Fruit fly (Drosophila melanogaster): ENCODE results near the gene CG13073.

The CG13073 gene

DNA sequence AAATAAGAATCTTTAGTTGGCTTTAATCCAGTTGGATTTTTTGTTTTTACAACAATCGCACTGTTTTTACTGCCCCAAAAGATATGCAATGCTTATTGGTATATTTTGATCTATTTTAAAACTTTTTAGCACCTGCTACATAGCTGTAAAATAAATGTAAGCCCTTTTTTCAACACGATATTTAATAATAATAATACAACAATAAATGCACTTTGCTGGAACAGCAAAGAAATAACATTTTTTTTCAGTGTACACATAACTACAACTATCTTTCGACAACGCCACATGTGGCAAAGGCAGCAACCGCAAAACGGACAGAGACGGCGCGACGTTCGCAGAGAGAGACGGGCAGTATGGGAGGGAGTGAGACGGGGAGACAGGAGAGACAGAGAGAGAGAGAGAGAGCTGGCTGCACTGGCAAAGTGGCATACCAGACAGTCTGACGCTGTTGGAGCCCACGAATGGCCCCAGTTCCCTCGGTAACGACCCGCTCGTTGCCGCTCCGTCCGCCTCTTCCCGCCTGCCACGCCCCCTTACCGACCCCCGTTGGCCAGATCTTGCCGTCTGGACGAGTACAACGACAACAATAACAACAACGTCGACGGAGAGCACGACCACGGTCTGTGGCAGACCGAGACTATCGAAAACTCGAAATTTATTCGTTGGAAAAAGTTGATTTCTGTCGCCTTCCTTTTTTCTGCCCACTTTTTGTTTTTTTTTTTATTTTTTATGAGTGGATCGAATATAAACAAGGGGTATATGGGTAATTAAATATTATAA is 5.8 kb downstream of the CG13073 start (continued):
- TF ChIP-seq Hr3 (GFP tag; optimal IDR thresholded peaks at IDR 0.05) (peak; percentile 12), Deaf1 (tag; optimal IDR thresholded peaks at IDR 0.05) (peak; percentile 10), CG10654 (GFP tag; optimal IDR thresholded peaks at IDR 0.05) (no peak), CG8290 (GFP tag; optimal IDR thresholded peaks at IDR 0.05) (no peak), CG8290 (tag; optimal IDR thresholded peaks at IDR 0.05) (peak in 1 of 2 experiments; percentile 40), CG7839 (tag; optimal IDR thresholded peaks at IDR 0.05) (peak; percentile 17), CG15269 (tag; optimal IDR thresholded peaks at IDR 0.05) (no peak), Blimp-1 (GFP tag; optimal IDR thresholded peaks at IDR 0.05) (peak; percentile 15), Sox100B (GFP tag; optimal IDR thresholded peaks at IDR 0.05) (peak; percentile 25), Hr51 (GFP tag; optimal IDR thresholded peaks at IDR 0.05) (peak in 1 of 2 experiments; percentile 20), CrebB (tag; optimal IDR thresholded peaks at IDR 0.05) (no peak), CG10979 (tag; optimal IDR thresholded peaks at IDR 0.05) (peak; percentile 8), Dref (GFP tag; IDR thresholded peaks at IDR 0.05) (no peak), unpg (GFP tag; optimal IDR thresholded peaks at IDR 0.05) (peak; percentile 19), MBD-R2 (GFP tag; IDR thresholded peaks at IDR 0.05) (0 out of 2 replicates have a peak, but pooled peaks have one; percentile 6), CG14050 (GFP tag; IDR thresholded peaks at IDR 0.05) (peak; percentile 10; the same call in 1 of the 3 replicates), CG4854 (GFP tag; optimal IDR thresholded peaks at IDR 0.05) (no peak), CoRest (tag; optimal IDR thresholded peaks at IDR 0.05) (peak; percentile 31), hbn (GFP tag; IDR thresholded peaks at IDR 0.05; ENCODE audit: partially characterized antibody) (no peak), CG8478 (optimal IDR thresholded peaks at IDR 0.05) (peak; percentile 51), Mrtf (GFP tag; IDR thresholded peaks at IDR 0.05) (no peak), onecut (GFP tag; IDR thresholded peaks at IDR 0.05) (no peak), sens (GFP tag) (peak; percentile 43), CG17385 (GFP tag; optimal IDR thresholded peaks at IDR 0.05) (peak; percentile 4), fd96Cb (tag; optimal IDR thresholded peaks at IDR 0.05) (peak; percentile 23), peb (GFP tag; IDR thresholded peaks at IDR 0.05) (no peak), CG11085 (GFP tag; IDR thresholded peaks at IDR 0.05) (no peak), fd64A (GFP tag; optimal IDR thresholded peaks at IDR 0.05) (no peak), prd (optimal IDR thresholded peaks at IDR 0.05) (no peak), prd (GFP tag; IDR thresholded peaks at IDR 0.05) (0 out of 3 replicates have a peak, but pooled peaks have one; percentile 15), CG8388 (GFP tag; optimal IDR thresholded peaks at IDR 0.05) (peak; percentile 24), ems (GFP tag; optimal IDR thresholded peaks at IDR 0.05) (no peak), Sry-δ (GFP tag; optimal IDR thresholded peaks at IDR 0.05) (no peak), nau (GFP tag; optimal IDR thresholded peaks at IDR 0.05) (no peak), dmrt99B (tag; optimal IDR thresholded peaks at IDR 0.05) (peak; percentile 61), gsb (GFP tag; IDR thresholded peaks at IDR 0.05) (no peak), ato (GFP tag; IDR thresholded peaks at IDR 0.05; ENCODE audit: partially characterized antibody) (0 out of 2 replicates have a peak, but pooled peaks have one; percentile 27), tin (GFP tag; optimal IDR thresholded peaks at IDR 0.05) (no peak), CG6689 (GFP tag; IDR thresholded peaks at IDR 0.05) (peak; percentile 10; the same call in 1 of the 2 replicates), CG42726 (GFP tag; IDR thresholded peaks at IDR 0.05; ENCODE audit: partially characterized antibody) (no peak), CG11504 (tag; optimal IDR thresholded peaks at IDR 0.05) (peak; percentile 59), CG2712 (tag; optimal IDR thresholded peaks at IDR 0.05) (peak; percentile 2), CG30403 (GFP tag; optimal IDR thresholded peaks at IDR 0.05) (peak; percentile 34), gro (GFP tag; optimal IDR thresholded peaks at IDR 0.05) (no peak), CG18011 (GFP tag; optimal IDR thresholded peaks at IDR 0.05) (no peak), Atf6 (GFP tag; IDR thresholded peaks at IDR 0.05) (no peak), CG7556 (GFP tag; optimal IDR thresholded peaks at IDR 0.05) (peak; percentile 56), CG31224 (GFP tag; IDR thresholded peaks at IDR 0.05) (no peak), CG4424 (GFP tag; optimal IDR thresholded peaks at IDR 0.05) (peak; percentile 20), mirr (GFP tag; optimal IDR thresholded peaks at IDR 0.05) (no peak)

Measured in whole organism, embryonic.